Worm (Caenorhabditis elegans) whole organism, L1 larva: ENCODE data around the gene unc-23.
A peak's percentile ranks its signal among the peaks of the same experiment; 100 is the strongest.

Source experiments
- C16A3.4 ChIP-seq: fragments of 150-350 bp; optimal IDR thresholded peaks from 2 replicates; lab custom pipeline; 2014; ENCODE audit warnings: missing biosample characterization, missing genetic modification characterization
- alr-1 ChIP-seq: fragments of 200-800 bp; sonication (Bioruptor generic); optimal IDR thresholded peaks from 2 replicates; lab custom pipeline; 2018; ENCODE audit warnings: borderline replicate concordance, mild to moderate bottlenecking, missing genetic modification characterization, missing compliant biosample characterization
- aly-2 ChIP-seq: fragments of 150-350 bp; optimal IDR thresholded peaks from 2 replicates; lab custom pipeline; 2014; ENCODE audit warnings: missing biosample characterization, missing genetic modification characterization
- blmp-1 ChIP-seq: fragments of 150-350 bp; optimal IDR thresholded peaks from 2 replicates; lab custom pipeline; 2014; ENCODE audit warnings: missing biosample characterization, missing genetic modification characterization
- ceh-63 ChIP-seq: fragments of 200-800 bp; sonication (Bioruptor generic); optimal IDR thresholded peaks from 2 replicates; lab custom pipeline; 2018; ENCODE audit warnings: mild to moderate bottlenecking, missing genetic modification characterization, missing compliant biosample characterization
- ceh-8 ChIP-seq: fragments of 200-800 bp; sonication (Bioruptor generic); optimal IDR thresholded peaks from 2 replicates; lab custom pipeline; 2018; ENCODE audit warnings: mild to moderate bottlenecking, missing genetic modification characterization, moderate library complexity, missing compliant biosample characterization
- ces-1 ChIP-seq: fragments of 150-350 bp; optimal IDR thresholded peaks from 2 replicates; lab custom pipeline; 2014; ENCODE audit warnings: missing biosample characterization, missing genetic modification reagents, missing genetic modification characterization
- dpl-1 ChIP-seq, 3 experiments: fragments of 150-350 bp in 2 of 3; sonication (generic microtip) in 1 of 3; optimal IDR thresholded peaks; 2 replicates each; lab custom pipeline; 2014 to 2017; ENCODE audit warnings: missing biosample characterization in 3 of 3, missing genetic modification characterization in 3 of 3, missing genetic modification reagents in 3 of 3
- efl-1 ChIP-seq, 4 experiments: fragments of 150-350 bp; optimal IDR thresholded peaks in 3 of 4; peaks in 1 of 4; 1 replicate in 1 of 4; 2 replicates in 3 of 4; lab custom pipeline; 2014; ENCODE audit warnings: missing biosample characterization in 2 of 4, missing genetic modification characterization in 2 of 4, missing genetic modification reagents in 2 of 4
- egl-13 ChIP-seq: sonication (generic microtip); optimal IDR thresholded peaks from 2 replicates; lab custom pipeline; 2016; ENCODE audit warnings: missing genotype, missing genetic modification reagents, missing genetic modification characterization, missing compliant biosample characterization
- elt-2 ChIP-seq: sonication (generic microtip); optimal IDR thresholded peaks from 2 replicates; lab custom pipeline; 2016; ENCODE audit warnings: missing genetic modification characterization, mild to moderate bottlenecking, inconsistent platforms, missing compliant biosample characterization, missing genetic modification reagents
- elt-3 ChIP-seq, 6 experiments: fragments of 150-350 bp in 1 of 6; sonication (generic microtip); optimal IDR thresholded peaks; 2 replicates each; lab custom pipeline; 2017 to 2018; ENCODE audit warnings: missing biosample characterization in 6 of 6, missing genetic modification characterization in 6 of 6, inconsistent platforms in 1 of 6
- hlh-17 ChIP-seq: fragments of 200-800 bp; sonication (Bioruptor generic); optimal IDR thresholded peaks from 2 replicates; lab custom pipeline; 2018; ENCODE audit warnings: missing genetic modification characterization, mild to moderate bottlenecking, missing compliant biosample characterization, moderate library complexity, borderline replicate concordance
- irx-1 ChIP-seq: sonication (generic microtip); optimal IDR thresholded peaks from 2 replicates; lab custom pipeline; 2016; ENCODE audit warnings: missing genetic modification characterization, missing compliant biosample characterization
- isw-1 ChIP-seq: fragments of 200-800 bp; sonication (Bioruptor generic); IDR thresholded peaks from 2 replicates; pipeline ENCODE4 v1.3.6; 2022; ENCODE audit warnings: missing genetic modification characterization, missing compliant biosample characterization
- lin-13 ChIP-seq: fragments of 150-350 bp; optimal IDR thresholded peaks from 2 replicates; lab custom pipeline; 2014; ENCODE audit warnings: missing biosample characterization, missing genetic modification reagents, missing genetic modification characterization
- lin-14 ChIP-seq: fragments of 200-800 bp; sonication (Bioruptor generic); optimal IDR thresholded peaks from 2 replicates; lab custom pipeline; 2018; ENCODE audit warnings: mild to moderate bottlenecking, missing genetic modification characterization, moderate library complexity, missing compliant biosample characterization
- lsy-2 ChIP-seq, 2 experiments: fragments of 150-350 bp; optimal IDR thresholded peaks; 2 replicates each; lab custom pipeline; 2014; ENCODE audit warnings: missing biosample characterization in 2 of 2, missing genetic modification characterization in 2 of 2
- mab-9 ChIP-seq: fragments of 200-800 bp; sonication (Bioruptor generic); IDR thresholded peaks from 2 replicates; pipeline ENCODE4 v1.3.6; 2022; ENCODE audit warnings: missing genetic modification reagents, missing genetic modification characterization, missing compliant biosample characterization
- mdl-1 ChIP-seq, 2 experiments: fragments of 150-350 bp; optimal IDR thresholded peaks; 2 replicates each; lab custom pipeline; 2014 to 2017; ENCODE audit warnings: missing biosample characterization in 2 of 2, missing genetic modification characterization in 2 of 2, inconsistent platforms in 1 of 2
- mep-1 ChIP-seq: fragments of 150-350 bp; optimal IDR thresholded peaks from 2 replicates; lab custom pipeline; 2014; ENCODE audit warnings: missing biosample characterization, missing genetic modification characterization
- nhr-11 ChIP-seq: fragments of 150-350 bp; optimal IDR thresholded peaks from 2 replicates; lab custom pipeline; 2014; ENCODE audit warnings: missing biosample characterization, missing genetic modification characterization
- nhr-19 ChIP-seq: fragments of 200-800 bp; sonication (Bioruptor generic); conservative IDR thresholded peaks from 2 replicates; pipeline ENCODE4 v1.3.6; 2022; ENCODE audit warnings: missing genetic modification characterization, missing compliant biosample characterization
- nhr-20 ChIP-seq: sonication (generic microtip); optimal IDR thresholded peaks from 2 replicates; lab custom pipeline; 2016; ENCODE audit warnings: mild to moderate bottlenecking, missing genetic modification characterization, missing compliant biosample characterization
- nhr-28 ChIP-seq: fragments of 150-350 bp; optimal IDR thresholded peaks from 2 replicates; lab custom pipeline; 2014; ENCODE audit warnings: missing biosample characterization, missing genetic modification characterization
- nhr-47 ChIP-seq: sonication (generic microtip); optimal IDR thresholded peaks from 2 replicates; lab custom pipeline; 2016; ENCODE audit warnings: mild to moderate bottlenecking, missing genetic modification characterization, moderate library complexity, missing compliant biosample characterization
- nhr-71 ChIP-seq: sonication (generic microtip); optimal IDR thresholded peaks from 2 replicates; lab custom pipeline; 2016; ENCODE audit warnings: mild to moderate bottlenecking, missing genetic modification characterization, moderate library complexity, missing compliant biosample characterization
- nhr-84 ChIP-seq: sonication (generic microtip); optimal IDR thresholded peaks from 2 replicates; lab custom pipeline; 2017; ENCODE audit warnings: missing biosample characterization, missing genetic modification characterization
- nhr-90 ChIP-seq: sonication (generic microtip); optimal IDR thresholded peaks from 2 replicates; lab custom pipeline; 2016; ENCODE audit warnings: mild to moderate bottlenecking, missing genetic modification characterization, missing compliant biosample characterization; ENCODE audit not compliant: poor library complexity
- pax-3 ChIP-seq: fragments of 200-800 bp; sonication (Bioruptor generic); optimal IDR thresholded peaks from 2 replicates; lab custom pipeline; 2018; ENCODE audit warnings: mild to moderate bottlenecking, missing genetic modification characterization, moderate library complexity, missing compliant biosample characterization
- pqm-1 ChIP-seq: sonication (generic microtip); optimal IDR thresholded peaks from 3 replicates; lab custom pipeline; 2017; ENCODE audit warnings: missing biosample characterization, missing genetic modification characterization
- rnt-1 ChIP-seq: sonication (generic microtip); optimal IDR thresholded peaks from 2 replicates; lab custom pipeline; 2016; ENCODE audit warnings: mild to moderate bottlenecking, missing genetic modification characterization, moderate library complexity, missing compliant biosample characterization
- snpc-4 ChIP-seq: fragments of 150-350 bp; optimal IDR thresholded peaks from 2 replicates; lab custom pipeline; 2014; ENCODE audit warnings: missing biosample characterization, missing genetic modification characterization
- snu-23 ChIP-seq: sonication (generic microtip); optimal IDR thresholded peaks from 2 replicates; lab custom pipeline; 2016; ENCODE audit warnings: missing genetic modification characterization, missing compliant biosample characterization
- sptf-1 ChIP-seq: fragments of 150-350 bp; optimal IDR thresholded peaks from 2 replicates; lab custom pipeline; 2014; ENCODE audit warnings: missing biosample characterization, missing genetic modification characterization
- swsn-7 ChIP-seq: sonication (generic microtip); optimal IDR thresholded peaks from 2 replicates; lab custom pipeline; 2016; ENCODE audit warnings: missing genetic modification characterization, missing compliant biosample characterization
- tbx-2 ChIP-seq: sonication (generic microtip); optimal IDR thresholded peaks from 2 replicates; lab custom pipeline; 2016; ENCODE audit warnings: missing genetic modification characterization, missing compliant biosample characterization
- unc-86 ChIP-seq: sonication (generic microtip); optimal IDR thresholded peaks from 2 replicates; lab custom pipeline; 2016; ENCODE audit warnings: missing genetic modification characterization, missing compliant biosample characterization
- unc-98 ChIP-seq: fragments of 200-800 bp; sonication (Bioruptor generic); IDR thresholded peaks from 2 replicates; pipeline ENCODE4 v1.3.6; 2022; ENCODE audit warnings: missing genetic modification characterization, missing compliant biosample characterization
- zip-4 ChIP-seq: fragments of 200-800 bp; sonication (Bioruptor generic); optimal IDR thresholded peaks from 2 replicates; lab custom pipeline; 2018; ENCODE audit warnings: mild to moderate bottlenecking, missing genetic modification characterization, moderate library complexity, missing compliant biosample characterization
- ztf-11 ChIP-seq, 2 experiments: sonication (generic microtip); optimal IDR thresholded peaks; 2 replicates each; lab custom pipeline; 2016 to 2017; ENCODE audit warnings: missing genetic modification characterization in 2 of 2, missing biosample characterization in 1 of 2, missing compliant biosample characterization in 1 of 2

Gene unc-23

DNA sequence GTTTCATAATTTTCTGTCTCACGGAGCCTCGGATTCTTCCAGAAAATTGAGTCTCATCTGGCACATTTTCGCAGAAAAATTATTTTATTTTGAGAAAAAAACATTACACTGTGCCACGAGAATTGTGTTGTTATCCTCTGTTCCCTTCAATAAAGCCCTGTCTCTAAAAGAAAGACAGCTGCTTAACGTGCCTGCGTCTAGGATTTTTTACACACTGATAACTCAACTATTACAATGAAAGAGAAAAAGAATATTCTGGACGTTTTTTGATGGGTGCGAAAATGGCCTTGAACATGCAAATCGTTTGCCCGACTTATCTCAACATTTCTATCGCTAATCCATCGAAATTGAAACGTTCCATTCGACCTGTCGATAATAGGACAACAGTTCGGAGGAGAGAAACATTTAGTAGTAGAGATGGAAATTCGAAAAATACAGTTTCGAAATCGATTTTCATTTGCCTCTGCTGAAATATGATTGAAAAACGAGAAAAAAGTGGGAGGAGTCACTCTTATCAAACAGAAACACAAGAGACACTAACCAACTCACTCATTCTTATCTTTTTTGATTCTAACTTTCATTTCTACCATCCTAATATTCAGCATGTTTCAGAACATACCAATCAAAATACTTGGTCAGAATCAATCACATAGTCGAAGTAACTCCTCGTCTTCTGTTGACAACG, 774 bp downstream of the unc-23 start:
- TF ChIP-seq elt-3 (tag; optimal IDR thresholded peaks at IDR 0.05; lab: Kevin White, UChicago) (peak in 1 of 6 experiments; percentile 21), alr-1 (tag; lab: Kevin White, UChicago) (no peak), tbx-2 (no peak), pqm-1 (tag; lab: Kevin White, UChicago) (no peak), mep-1 (peak; percentile 66), irx-1 (tag; lab: Kevin White, UChicago) (no peak), nhr-47 (tag; lab: Kevin White, UChicago) (no peak), mdl-1 (tag; optimal IDR thresholded peaks at IDR 0.05; lab: Kevin White, UChicago) (peak in 1 of 2 experiments; percentile 2), rnt-1 (tag; lab: Kevin White, UChicago) (peak; percentile 58), zip-4 (no peak), snpc-4 (tag; lab: Kevin White, UChicago) (no peak), lin-14 (GFP tag; lab: Kevin White, UChicago) (peak; percentile 78), isw-1 (GFP tag; lab: Robert Waterston, UW) (no peak), blmp-1 (tag; lab: Kevin White, UChicago) (peak; percentile 78), lsy-2 (tag; optimal IDR thresholded peaks at IDR 0.05; lab: Kevin White, UChicago) (peak in 1 of 2 experiments; percentile 21), ceh-8 (no peak), nhr-90 (tag; lab: Kevin White, UChicago) (no peak), nhr-71 (tag; lab: Kevin White, UChicago) (peak; percentile 51), nhr-28 (tag; lab: Kevin White, UChicago) (no peak), efl-1 (optimal IDR thresholded peaks at IDR 0.05; lab: Kevin White, UChicago) (no peak), efl-1 (GFP tag; optimal IDR thresholded peaks at IDR 0.05 in 1 of 2; lab: Kevin White, UChicago) (peak in 1 of 2 experiments; percentile 59), elt-2 (tag; lab: Kevin White, UChicago) (peak; percentile 14), lin-13 (no peak), aly-2 (tag; lab: Kevin White, UChicago) (no peak), sptf-1 (tag; lab: Kevin White, UChicago) (no peak), mab-9 (no peak), ces-1 (GFP tag; lab: Kevin White, UChicago) (no peak), pax-3 (no peak), swsn-7 (tag; lab: Kevin White, UChicago) (peak; percentile 31), nhr-11 (tag; lab: Kevin White, UChicago) (no peak), nhr-84 (tag; lab: Kevin White, UChicago) (no peak), ztf-11 (tag; optimal IDR thresholded peaks at IDR 0.05; lab: Kevin White, UChicago) (no peak), ceh-63 (no peak), egl-13 (tag; lab: Kevin White, UChicago) (no peak), C16A3.4 (no peak), dpl-1 (GFP tag; optimal IDR thresholded peaks at IDR 0.05; lab: Kevin White, UChicago) (no peak), snu-23 (GFP tag; lab: Kevin White, UChicago) (peak; percentile 49), unc-86 (tag; lab: Kevin White, UChicago) (no peak), unc-98 (no peak), hlh-17 (GFP tag; lab: Kevin White, UChicago) (no peak), nhr-19 (peak; percentile 49), nhr-20 (tag; lab: Kevin White, UChicago) (peak; percentile 25)
